Worm (Caenorhabditis elegans) whole organism, midembryonic: ENCODE data around the gene tif-1A.

Experiments used
- T22C8.4 ChIP-seq: fragments of 200-800 bp; sonication (Bioruptor generic); IDR thresholded peaks from 2 replicates; pipeline ENCODE4 v1.3.6; 2022; ENCODE audit warnings: missing genetic modification characterization, missing compliant biosample characterization
- cog-1 ChIP-seq: sonication (generic microtip); optimal IDR thresholded peaks from 2 replicates; lab custom pipeline; 2016; ENCODE audit warnings: missing genetic modification characterization, missing compliant biosample characterization
- flt-1 ChIP-seq: fragments of 200-800 bp; sonication (Bioruptor generic); IDR thresholded peaks from 2 replicates; pipeline ENCODE4 v1.3.6; 2022; ENCODE audit warnings: missing genetic modification characterization, missing compliant biosample characterization
- klf-2 ChIP-seq: fragments of 200-800 bp; sonication (Bioruptor generic); conservative IDR thresholded peaks from 2 replicates; pipeline ENCODE4 v1.3.6; 2022; ENCODE audit warnings: missing genetic modification reagents, missing genetic modification characterization, missing compliant biosample characterization
- med-1 ChIP-seq: sonication (generic microtip); optimal IDR thresholded peaks from 2 replicates; lab custom pipeline; 2017; ENCODE audit warnings: missing genetic modification characterization, mild to moderate bottlenecking, missing compliant biosample characterization, antibody characterized with exemption, missing genetic modification reagents; ENCODE audit not compliant: insufficient read depth
- ref-1 ChIP-seq: fragments of 200-800 bp; sonication (Bioruptor generic); conservative IDR thresholded peaks from 2 replicates; pipeline ENCODE4 v1.3.6; 2022; ENCODE audit warnings: missing genetic modification reagents, missing genetic modification characterization, missing compliant biosample characterization
- tab-1 ChIP-seq: fragments of 200-800 bp; sonication (Bioruptor generic); IDR thresholded peaks from 2 replicates; pipeline ENCODE4 v1.3.6; 2022; ENCODE audit warnings: missing genetic modification characterization, missing compliant biosample characterization
- ztf-23 ChIP-seq: fragments of 200-800 bp; sonication (Bioruptor generic); IDR thresholded peaks from 2 replicates; pipeline ENCODE4 v1.3.6; 2022; ENCODE audit warnings: missing genetic modification reagents, missing genetic modification characterization, missing compliant biosample characterization
- ztf-29 ChIP-seq: fragments of 200-800 bp; sonication (Bioruptor generic); IDR thresholded peaks from 2 replicates; pipeline ENCODE4 v1.3.6; 2022; ENCODE audit warnings: missing genetic modification reagents, missing genetic modification characterization, missing compliant biosample characterization

DNA sequence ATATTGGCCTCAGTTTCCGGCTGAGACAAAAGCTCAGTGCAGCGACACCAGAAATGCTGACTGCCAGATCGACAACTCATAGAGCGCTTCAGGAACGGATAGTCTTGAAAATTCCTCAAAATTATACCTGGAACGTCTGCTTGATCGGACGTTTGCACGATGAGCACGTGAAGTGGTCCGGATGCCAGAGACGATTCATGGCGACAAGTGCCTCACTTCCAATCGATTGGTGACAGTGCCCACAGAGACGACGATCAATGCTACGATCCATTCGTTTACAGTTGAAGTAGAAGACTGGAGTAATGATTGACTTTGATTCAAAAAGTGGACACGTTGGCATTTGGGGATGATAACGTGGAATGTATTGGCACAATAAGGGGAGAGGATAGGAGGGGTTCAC lies 17.5 kb downstream of the tif-1A start, which contains the start of gene Y1A5A.1:
- no peak for TF ChIP-seq klf-2 (GFP tag; lab: Robert Waterston, UW)
- TF ChIP-seq T22C8.4 (GFP tag; lab: Robert Waterston, UW), result no peak
- TF ChIP-seq flt-1 (GFP tag; lab: Robert Waterston, UW), result no peak
- no peak for TF ChIP-seq ztf-23 (GFP tag; lab: Robert Waterston, UW)
- TF ChIP-seq cog-1 (tag; lab: Kevin White, UChicago), result no peak
- no peak for TF ChIP-seq ref-1 (GFP tag; lab: Robert Waterston, UW)
- no peak for TF ChIP-seq ztf-29 (GFP tag; lab: Robert Waterston, UW)
- TF ChIP-seq med-1 (GFP tag; lab: Kevin White, UChicago), result no peak
- no peak for TF ChIP-seq tab-1 (GFP tag; lab: Robert Waterston, UW)
